Worm (Caenorhabditis elegans) whole organism, early embryonic: ENCODE results near the gene C17B7.8.

Experiments used
- B0310.2 ChIP-seq: sonication (generic microtip); optimal IDR thresholded peaks from 2 replicates; lab custom pipeline; 2016; ENCODE audit warnings: mild to moderate bottlenecking, missing genetic modification characterization, missing compliant biosample characterization
- aly-1 ChIP-seq: sonication (generic microtip); optimal IDR thresholded peaks from 2 replicates; lab custom pipeline; 2016; ENCODE audit warnings: missing genetic modification characterization, missing compliant biosample characterization
- ama-1 ChIP-seq: fragments of 150-350 bp; optimal IDR thresholded peaks from 2 replicates; lab custom pipeline; 2014
- ceh-36 ChIP-seq: sonication (generic microtip); optimal IDR thresholded peaks from 2 replicates; lab custom pipeline; 2016; ENCODE audit warnings: missing genetic modification characterization, inconsistent platforms, missing compliant biosample characterization
- ets-7 ChIP-seq: sonication (generic microtip); optimal IDR thresholded peaks from 2 replicates; lab custom pipeline; 2016; ENCODE audit warnings: missing genotype, missing genetic modification characterization, missing compliant biosample characterization
- pes-1 ChIP-seq: fragments of 200-800 bp; sonication (Bioruptor generic); IDR thresholded peaks from 2 replicates; pipeline ENCODE4 v1.3.6; 2022; ENCODE audit warnings: missing genetic modification reagents, missing genetic modification characterization, missing compliant biosample characterization
- scrt-1 ChIP-seq: fragments of 200-800 bp; sonication (Bioruptor generic); IDR thresholded peaks from 2 replicates; pipeline ENCODE4 v1.3.6; 2022; ENCODE audit warnings: missing genetic modification characterization, missing compliant biosample characterization
- sea-1 ChIP-seq: fragments of 200-800 bp; sonication (Bioruptor generic); conservative IDR thresholded peaks from 2 replicates; pipeline ENCODE4 v1.3.6; 2022; ENCODE audit warnings: missing genetic modification characterization, missing compliant biosample characterization
- tra-4 ChIP-seq: sonication (generic microtip); optimal IDR thresholded peaks from 2 replicates; lab custom pipeline; 2017; ENCODE audit warnings: missing genetic modification characterization, missing compliant biosample characterization

- TF ChIP-seq ceh-36 (tag; lab: Kevin White, UChicago) (no peak), ets-7 (no peak), ama-1 (lab: Kevin White, UChicago) (no peak), scrt-1 (GFP tag; lab: Robert Waterston, UW) (no peak), sea-1 (GFP tag; lab: Robert Waterston, UW) (no peak), pes-1 (GFP tag; lab: Robert Waterston, UW) (no peak), aly-1 (tag; lab: Kevin White, UChicago) (no peak), tra-4 (tag; lab: Kevin White, UChicago) (no peak), B0310.2 (tag; lab: Kevin White, UChicago) (no peak)
Measured at ce11 chrV:3278101-3278639, 45.9 kb downstream of the C17B7.8 start, which contains the start of gene fbxa-64.
